ENCODE assay signal across 2 worm cellular contexts in genomic region chrIV:13679495-13679894, ce11.
TF ChIP-seq lines count a peak whose summit lies in the region.

No protein-coding gene starts in this region.

TF ChIP-seq in whole organism, L3 larva, 47 proteins besides CTCF, POLR2A, EP300 and RAD21:
- TF ChIP-seq ceh-16 (tag; optimal IDR thresholded peaks at IDR 0.05; lab: Kevin White, UChicago) (no peak), pqm-1 (tag; optimal IDR thresholded peaks at IDR 0.05; lab: Kevin White, UChicago) (no peak), nfya-1 (tag; optimal IDR thresholded peaks at IDR 0.05; lab: Kevin White, UChicago; ENCODE audit: insufficient read depth) (peak; percentile 93)
TF ChIP-seq in whole organism, L3 larva: peak in this region for 1.

TF ChIP-seq in whole organism, late embryonic, 69 proteins besides CTCF, POLR2A, EP300 and RAD21:
- TF ChIP-seq ets-4 (tag; optimal IDR thresholded peaks at IDR 0.05; lab: Kevin White, UChicago) (no peak), fkh-6 (tag; optimal IDR thresholded peaks at IDR 0.05; lab: Kevin White, UChicago) (no peak), nfya-1 (tag; optimal IDR thresholded peaks at IDR 0.05; lab: Kevin White, UChicago) (peak; percentile 77)

Comparison
In these comparisons a context has a peak if more than half of its experiments do, and no peak if none do; other contexts are left out.
1. Of the 9 proteins assayed by ChIP-seq in both whole organism, late embryonic and whole organism, L3 larva: peak only in whole organism, late embryonic: none; only in whole organism, L3 larva: none; in both: nfya-1; in neither: 8.